Worm (Caenorhabditis elegans): ENCODE measurements around the gene M01E10.3.

- no peak for TF ChIP-seq rnt-1 (tag; optimal IDR thresholded peaks at IDR 0.05)
- no peak for TF ChIP-seq pag-3 (tag; optimal IDR thresholded peaks at IDR 0.05; ENCODE audit: borderline replicate concordance)
- no peak for TF ChIP-seq ama-1 (optimal IDR thresholded peaks at IDR 0.05)
- no peak for TF ChIP-seq nfya-1 (tag; optimal IDR thresholded peaks at IDR 0.05)
- TF ChIP-seq ets-4 (tag; optimal IDR thresholded peaks at IDR 0.05) = no peak
- TF ChIP-seq fkh-10 (GFP tag; optimal IDR thresholded peaks at IDR 0.05) = no peak
- TF ChIP-seq syd-9 (tag; optimal IDR thresholded peaks at IDR 0.05) = no peak
- TF ChIP-seq npax-4 (tag; optimal IDR thresholded peaks at IDR 0.05) = no peak
- no peak for TF ChIP-seq hlh-30 (tag; optimal IDR thresholded peaks at IDR 0.05; ENCODE audit: insufficient read depth)
- no peak for TF ChIP-seq unc-55 (GFP tag; optimal IDR thresholded peaks at IDR 0.05)
- TF ChIP-seq C38D4.7 (GFP tag; optimal IDR thresholded peaks at IDR 0.05) = no peak
Observed at ce11 chrIII:2047907-2048306, 6.1 kb downstream of the M01E10.3 start, which contains the start of gene dpy-1.
